Worm (Caenorhabditis elegans) whole organism, L4/young adult: ENCODE results near the gene ivns-1.
"Not testable (repeated sequence)": the region's sequence is repeated elsewhere in the genome, so short reads cannot be mapped to it uniquely, and the experiment has no call there.

Source experiments
- W03F9.2 ChIP-seq: fragments of 150-350 bp; optimal IDR thresholded peaks from 2 replicates; lab custom pipeline; 2014; ENCODE audit warnings: missing biosample characterization, missing genetic modification characterization
- dao-5 ChIP-seq: sonication (generic microtip); optimal IDR thresholded peaks from 2 replicates; lab custom pipeline; 2016; ENCODE audit warnings: missing genotype, missing genetic modification characterization, moderate library complexity, missing compliant biosample characterization
- him-1 ChIP-seq: sonication (generic microtip); optimal IDR thresholded peaks from 2 replicates; lab custom pipeline; 2016; ENCODE audit warnings: missing genotype, missing genetic modification reagents, missing genetic modification characterization, missing compliant biosample characterization

ivns-1 gene

ce11 chrX:12630556-12630955 lies 3.6 kb downstream of the ivns-1 start:
- TF ChIP-seq dao-5 (tag; lab: Kevin White, UChicago): no peak
- peak; percentile 22 for TF ChIP-seq W03F9.2 (tag; lab: Kevin White, UChicago)
- TF ChIP-seq him-1 (tag; lab: Kevin White, UChicago): no peak

DNA sequence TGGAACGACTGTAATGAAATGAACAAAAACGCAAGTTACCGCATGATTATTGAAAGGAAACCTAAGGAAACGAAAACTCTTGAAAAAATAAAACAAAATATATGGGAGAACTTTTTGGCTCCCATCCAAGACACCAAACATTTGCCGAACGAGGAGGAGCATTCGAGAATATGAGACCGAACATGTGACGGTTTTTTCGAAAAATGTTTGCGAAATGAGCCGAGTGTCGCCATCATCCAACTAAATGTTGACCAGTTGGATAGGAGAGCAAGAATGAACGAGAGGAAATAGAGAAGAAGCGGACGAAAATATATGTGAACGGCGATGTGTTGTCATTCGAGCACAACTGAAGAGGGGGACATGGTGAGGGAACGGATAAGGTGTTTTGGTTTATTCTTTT lies 4.1 kb downstream of the ivns-1 start:
- TF ChIP-seq dao-5 (tag; lab: Kevin White, UChicago) (no peak), him-1 (tag; lab: Kevin White, UChicago) (no peak), W03F9.2 (tag; lab: Kevin White, UChicago) (no peak)

- TF ChIP-seq dao-5 (tag; lab: Kevin White, UChicago) (no peak), W03F9.2 (tag; lab: Kevin White, UChicago) (no peak), him-1 (tag; lab: Kevin White, UChicago) (peak; percentile 71)
Observed at ce11 chrX:12629257-12629656, 4.9 kb downstream of the ivns-1 start.

DNA sequence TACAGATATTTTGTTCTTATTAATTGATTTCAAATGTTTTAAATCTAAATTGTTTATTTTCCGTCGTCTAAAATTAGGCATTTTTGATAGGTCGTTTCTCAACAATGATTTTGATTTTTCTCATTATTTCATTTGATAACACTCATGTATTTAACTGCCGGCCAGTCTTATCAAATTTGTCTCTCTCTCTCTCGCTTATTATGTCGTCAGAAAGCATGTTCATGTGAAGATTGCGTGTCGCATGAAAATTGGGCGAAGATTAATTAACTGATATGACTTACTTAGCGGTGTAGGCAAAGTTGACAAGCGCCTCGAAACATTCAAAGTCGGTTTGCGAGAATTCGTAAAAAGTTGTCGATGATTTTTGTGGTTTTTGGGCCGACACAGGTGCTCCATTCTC lies 6.4 kb downstream of the ivns-1 start:
- TF ChIP-seq dao-5 (tag; lab: Kevin White, UChicago) (no peak), W03F9.2 (tag; lab: Kevin White, UChicago) (no peak), him-1 (tag; lab: Kevin White, UChicago) (no peak)

- no peak for TF ChIP-seq him-1 (tag; lab: Kevin White, UChicago)
- no peak for TF ChIP-seq dao-5 (tag; lab: Kevin White, UChicago)
- TF ChIP-seq W03F9.2 (tag; lab: Kevin White, UChicago): no peak
Observed at ce11 chrX:12620310-12620709, 13.8 kb downstream of the ivns-1 start.

- TF ChIP-seq dao-5 (tag; lab: Kevin White, UChicago): no peak
- no peak for TF ChIP-seq him-1 (tag; lab: Kevin White, UChicago)
- no peak for TF ChIP-seq W03F9.2 (tag; lab: Kevin White, UChicago)
Observed at ce11 chrX:12619165-12619564, 15.0 kb downstream of the ivns-1 start, which contains the start of gene R09A8.2. Gene R09A8.2, plus strand, starts transcription at chrX:12619465.

ce11 chrX:12618447-12618846 lies 15.7 kb downstream of the ivns-1 start:
- no peak for TF ChIP-seq W03F9.2 (tag; lab: Kevin White, UChicago)
- no peak for TF ChIP-seq dao-5 (tag; lab: Kevin White, UChicago)
- no peak for TF ChIP-seq him-1 (tag; lab: Kevin White, UChicago)

- TF ChIP-seq dao-5, W03F9.2, him-1 (tag; lab: Kevin White, UChicago): not testable (repeated sequence)
Observed at ce11 chrX:12613451-12613850, 20.7 kb downstream of the ivns-1 start, which contains the start of gene R09A8.1. Gene R09A8.1, plus strand, starts transcription at chrX:12613751.

DNA sequence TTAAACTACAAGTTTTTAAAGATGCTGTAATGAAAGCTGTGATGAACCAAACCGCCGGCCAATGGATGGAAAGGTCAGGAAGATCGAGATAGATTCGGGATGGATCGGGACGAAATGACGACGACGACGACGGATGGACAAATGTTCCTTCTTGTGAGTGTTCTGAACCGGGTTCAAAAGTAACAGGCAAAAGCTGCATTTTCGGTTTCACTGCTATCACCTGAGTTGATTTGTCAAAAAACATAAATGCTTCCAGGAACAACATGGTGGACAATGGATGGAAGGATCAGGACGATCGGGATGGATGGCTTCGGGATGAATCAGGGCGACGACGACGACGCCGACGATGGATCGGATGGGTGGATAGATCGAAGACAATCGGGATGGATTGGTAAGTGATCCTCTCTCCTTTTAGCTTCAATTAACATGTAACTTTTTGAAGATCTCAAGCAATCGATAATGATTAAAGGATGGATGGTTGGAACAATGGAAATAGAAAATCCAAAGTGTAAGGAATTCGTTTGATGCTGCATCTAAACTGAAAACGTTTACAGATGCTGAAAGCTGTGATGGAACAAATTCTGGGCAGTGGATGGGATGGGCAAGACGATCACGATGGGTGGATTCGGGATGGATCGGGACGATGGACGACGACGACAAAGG lies 30.7 kb downstream of the ivns-1 start, which contains the start of the genes T24D5.6 and R09A8.9:
Gene T24D5.6 (plus strand): TSS at position 301 of the 663 bp plus-strand sequence.
Gene R09A8.9 (plus strand): TSS at position 613 of the 663 bp plus-strand sequence.
- TF ChIP-seq W03F9.2 (tag; lab: Kevin White, UChicago): no peak
- TF ChIP-seq him-1 (tag; lab: Kevin White, UChicago): no peak
- TF ChIP-seq dao-5 (tag; lab: Kevin White, UChicago): no peak

ce11 chrX:12602611-12603010 lies 31.5 kb downstream of the ivns-1 start:
- no peak for TF ChIP-seq him-1 (tag; lab: Kevin White, UChicago)
- TF ChIP-seq dao-5 (tag; lab: Kevin White, UChicago): no peak
- no peak for TF ChIP-seq W03F9.2 (tag; lab: Kevin White, UChicago)

- TF ChIP-seq dao-5 (tag; lab: Kevin White, UChicago) (no peak), W03F9.2 (tag; lab: Kevin White, UChicago) (no peak), him-1 (tag; lab: Kevin White, UChicago) (no peak)
Observed at ce11 chrX:12596868-12597267, 37.3 kb downstream of the ivns-1 start, which contains the start of gene T24D5.4. Gene T24D5.4, plus strand, starts transcription at chrX:12597168.

DNA sequence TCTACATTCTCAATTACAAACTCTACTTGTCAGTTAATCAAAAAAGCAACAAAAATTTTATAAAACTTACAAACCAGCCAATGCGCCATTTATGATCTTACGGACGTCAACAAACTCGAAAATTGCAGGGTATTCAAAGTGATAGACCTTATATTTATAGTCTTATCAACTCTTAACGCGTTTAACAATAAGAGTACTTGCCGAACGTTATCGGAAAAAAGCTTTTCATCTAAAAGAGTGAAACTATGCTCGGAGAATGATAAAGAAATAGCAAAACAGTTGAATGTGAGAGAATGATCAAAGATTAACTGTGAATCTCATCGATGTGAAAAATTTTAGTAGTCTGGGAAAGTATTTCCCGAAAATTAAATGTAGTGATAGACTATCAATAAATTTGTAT lies 38.2 kb downstream of the ivns-1 start:
- TF ChIP-seq W03F9.2 (tag; lab: Kevin White, UChicago): no peak
- no peak for TF ChIP-seq dao-5 (tag; lab: Kevin White, UChicago)
- no peak for TF ChIP-seq him-1 (tag; lab: Kevin White, UChicago)

ce11 chrX:12595217-12595616 lies 38.9 kb downstream of the ivns-1 start:
- TF ChIP-seq W03F9.2 (tag; lab: Kevin White, UChicago) (no peak), him-1 (tag; lab: Kevin White, UChicago) (no peak), dao-5 (tag; lab: Kevin White, UChicago) (no peak)

ce11 chrX:12589503-12589902 lies 44.7 kb downstream of the ivns-1 start:
- TF ChIP-seq W03F9.2 (tag; lab: Kevin White, UChicago) (no peak), dao-5 (tag; lab: Kevin White, UChicago) (no peak), him-1 (tag; lab: Kevin White, UChicago) (no peak)
